Fruit fly (Drosophila melanogaster) whole organism, embryonic: ENCODE data around the gene IntS10.

Experiments used
- Adf1 ChIP-seq: fragments of 200-800 bp; sonication (Bioruptor generic); IDR thresholded peaks from 2 replicates; pipeline ENCODE4 v1.3.6; 2022; ENCODE audit warnings: missing biosample characterization, missing genetic modification characterization
- CG10979 ChIP-seq: fragments of 200-800 bp; sonication (Bioruptor generic); optimal IDR thresholded peaks from 2 replicates; lab custom pipeline; 2018; ENCODE audit warnings: missing biosample characterization, mild to moderate bottlenecking, missing genetic modification characterization, moderate library complexity
- CG11560 ChIP-seq: fragments of 200-800 bp; sonication (Bioruptor generic); IDR thresholded peaks from 3 replicates; pipeline ENCODE4 v1.3.6; 2022; ENCODE audit warnings: missing biosample characterization, missing genetic modification characterization
- CG12071 ChIP-seq: fragments of 200-800 bp; sonication (Bioruptor generic); optimal IDR thresholded peaks from 3 replicates; lab custom pipeline; 2018; ENCODE audit warnings: missing biosample characterization, mild to moderate bottlenecking, missing genetic modification characterization
- CG15011 ChIP-seq: fragments of 200-800 bp; sonication (Bioruptor generic); optimal IDR thresholded peaks from 3 replicates; lab custom pipeline; 2018; ENCODE audit warnings: missing biosample characterization, mild to moderate bottlenecking, missing genetic modification characterization
- CG15269 ChIP-seq: fragments of 200-800 bp; sonication (Bioruptor generic); optimal IDR thresholded peaks from 2 replicates; lab custom pipeline; 2018; ENCODE audit warnings: missing biosample characterization, mild to moderate bottlenecking, missing genetic modification characterization, moderate library complexity
- CG1647 ChIP-seq: fragments of 200-800 bp; sonication (Bioruptor generic); optimal IDR thresholded peaks from 3 replicates; lab custom pipeline; 2016; ENCODE audit warnings: missing biosample characterization, missing genetic modification characterization
- CG17361 ChIP-seq: fragments of 200-800 bp; sonication (Bioruptor generic); IDR thresholded peaks from 3 replicates; pipeline ENCODE4 v1.3.6; 2022; ENCODE audit warnings: missing biosample characterization, missing genetic modification characterization
- CG18599 ChIP-seq: fragments of 200-800 bp; sonication (Bioruptor generic); optimal IDR thresholded peaks from 3 replicates; lab custom pipeline; 2017; ENCODE audit warnings: missing biosample characterization, missing genetic modification characterization, mild to moderate bottlenecking, moderate library complexity, missing genetic modification reagents
- CG2120 ChIP-seq: fragments of 200-800 bp; sonication (Bioruptor generic); optimal IDR thresholded peaks from 3 replicates; lab custom pipeline; 2016; ENCODE audit warnings: missing biosample characterization, missing genetic modification characterization
- CG2129 ChIP-seq: fragments of 200-800 bp; sonication (Bioruptor generic); IDR thresholded peaks from 2 replicates; pipeline ENCODE4 v1.3.6; 2022; ENCODE audit warnings: missing biosample characterization, missing genetic modification characterization; ENCODE audit not compliant: partially characterized antibody
- CG31441 ChIP-seq: fragments of 200-800 bp; sonication (Bioruptor generic); IDR thresholded peaks from 2 replicates; pipeline ENCODE4 v1.3.6; 2022; ENCODE audit warnings: missing biosample characterization, missing genetic modification characterization
- CG33213 ChIP-seq: fragments of 200-800 bp; sonication (Bioruptor generic); optimal IDR thresholded peaks from 3 replicates; lab custom pipeline; 2016; ENCODE audit warnings: missing biosample characterization, missing genetic modification characterization
- CG3838 ChIP-seq: fragments of 200-800 bp; sonication (Bioruptor generic); optimal IDR thresholded peaks from 3 replicates; lab custom pipeline; 2016; ENCODE audit warnings: missing biosample characterization, missing genetic modification characterization
- CG4730 ChIP-seq: fragments of 200-800 bp; sonication (Bioruptor generic); IDR thresholded peaks from 2 replicates; pipeline ENCODE4 v1.3.6; 2022; ENCODE audit warnings: missing biosample characterization, missing genetic modification characterization
- CG8281 ChIP-seq: fragments of 200-800 bp; sonication (Bioruptor generic); optimal IDR thresholded peaks from 2 replicates; lab custom pipeline; 2018; ENCODE audit warnings: missing biosample characterization, mild to moderate bottlenecking, missing genetic modification characterization, moderate library complexity
- CG8359 ChIP-seq: fragments of 200-800 bp; sonication (Bioruptor generic); optimal IDR thresholded peaks from 2 replicates; lab custom pipeline; 2017; ENCODE audit warnings: missing biosample characterization, mild to moderate bottlenecking, missing genetic modification characterization, borderline replicate concordance
- CG8765 ChIP-seq: fragments of 200-800 bp; sonication (Bioruptor generic); IDR thresholded peaks from 2 replicates; pipeline ENCODE4 v1.3.6; 2022; ENCODE audit warnings: missing biosample characterization, missing genetic modification characterization
- CG9215 ChIP-seq: fragments of 200-800 bp; sonication (Bioruptor generic); IDR thresholded peaks from 2 replicates; pipeline ENCODE4 v1.3.6; 2022; ENCODE audit warnings: missing biosample characterization, missing genetic modification characterization
- CG9797 ChIP-seq: fragments of 200-800 bp; sonication (Bioruptor generic); optimal IDR thresholded peaks from 3 replicates; lab custom pipeline; 2018; ENCODE audit warnings: missing biosample characterization, mild to moderate bottlenecking, missing genetic modification characterization
- Doc2 ChIP-seq: fragments of 200-800 bp; sonication (Bioruptor generic); IDR thresholded peaks from 2 replicates; pipeline ENCODE4 v1.3.6; 2022; ENCODE audit warnings: missing biosample characterization, missing genetic modification characterization
- GATAe ChIP-seq: fragments of 200-800 bp; sonication (Bioruptor generic); conservative IDR thresholded peaks from 2 replicates; pipeline ENCODE4 v1.3.6; 2022; ENCODE audit warnings: missing biosample characterization, missing genetic modification characterization
- Hmr ChIP-seq: fragments of 200-800 bp; sonication (Bioruptor generic); optimal IDR thresholded peaks from 3 replicates; lab custom pipeline; 2017; ENCODE audit warnings: mild to moderate bottlenecking, missing biosample characterization, missing genetic modification reagents, missing genetic modification characterization
- Hmx ChIP-seq: fragments of 200-800 bp; sonication (Bioruptor generic); optimal IDR thresholded peaks from 2 replicates; lab custom pipeline; 2016; ENCODE audit warnings: missing biosample characterization, missing genetic modification characterization
- Jarid2 ChIP-seq: fragments of 200-800 bp; sonication (Bioruptor generic); optimal IDR thresholded peaks from 3 replicates; lab custom pipeline; 2017; ENCODE audit warnings: mild to moderate bottlenecking, missing biosample characterization, missing genetic modification reagents, missing genetic modification characterization
- MBD-R2 ChIP-seq: fragments of 200-800 bp; sonication (Bioruptor generic); IDR thresholded peaks from 2 replicates; pipeline ENCODE4 v1.3.6; 2022; ENCODE audit warnings: missing biosample characterization, missing genetic modification characterization
- Neu2 ChIP-seq: fragments of 200-800 bp; sonication (Bioruptor generic); optimal IDR thresholded peaks from 3 replicates; lab custom pipeline; 2016; ENCODE audit warnings: missing biosample characterization, missing genetic modification characterization, borderline replicate concordance
- NfI ChIP-seq: fragments of 200-800 bp; sonication (Bioruptor generic); optimal IDR thresholded peaks from 3 replicates; lab custom pipeline; 2018; ENCODE audit warnings: missing biosample characterization, mild to moderate bottlenecking, missing genetic modification characterization, moderate library complexity
- Ptx1 ChIP-seq: fragments of 200-800 bp; sonication (Bioruptor generic); IDR thresholded peaks from 2 replicates; pipeline ENCODE4 v1.3.6; 2022; ENCODE audit warnings: missing biosample characterization, missing genetic modification characterization
- Sox100B ChIP-seq: fragments of 200-800 bp; sonication (Bioruptor generic); optimal IDR thresholded peaks from 3 replicates; lab custom pipeline; 2018; ENCODE audit warnings: missing biosample characterization, mild to moderate bottlenecking, missing genetic modification characterization
- Sry-β ChIP-seq: fragments of 200-800 bp; sonication (Bioruptor generic); optimal IDR thresholded peaks from 2 replicates; lab custom pipeline; 2018; ENCODE audit warnings: missing biosample characterization, mild to moderate bottlenecking, missing genetic modification characterization, moderate library complexity
- Trl ChIP-seq, 3 experiments: fragments of >200 bp in 2 of 3; fragments of 200-800 bp in 1 of 3; sonication (Bioruptor generic) in 1 of 3; optimal IDR thresholded peaks; 2 replicates in 1 of 3; 3 replicates in 2 of 3; lab custom pipeline; 2016 to 2017; ENCODE audit warnings: missing biosample characterization in 1 of 3, missing genetic modification characterization in 1 of 3
- Usf ChIP-seq: fragments of 200-800 bp; sonication (Bioruptor generic); optimal IDR thresholded peaks from 2 replicates; lab custom pipeline; 2017; ENCODE audit warnings: missing genotype, missing biosample characterization, missing genetic modification characterization
- aop ChIP-seq: fragments of 200-800 bp; sonication (Bioruptor generic); IDR thresholded peaks from 2 replicates; pipeline ENCODE4 v1.3.6; 2022; ENCODE audit warnings: missing biosample characterization, missing genetic modification characterization
- ash1 ChIP-seq: fragments of 200-800 bp; sonication (Bioruptor generic); optimal IDR thresholded peaks from 2 replicates; lab custom pipeline; 2018; ENCODE audit warnings: missing biosample characterization, mild to moderate bottlenecking, missing genetic modification characterization
- btn ChIP-seq: fragments of 200-800 bp; sonication (Bioruptor generic); optimal IDR thresholded peaks from 2 replicates; lab custom pipeline; 2016; ENCODE audit warnings: missing biosample characterization, missing genetic modification characterization
- chm ChIP-seq: fragments of 200-800 bp; sonication (Bioruptor generic); IDR thresholded peaks from 2 replicates; pipeline ENCODE4 v1.3.6; 2022; ENCODE audit warnings: missing biosample characterization, missing genetic modification characterization
- eyg ChIP-seq: fragments of 200-800 bp; sonication (Bioruptor generic); optimal IDR thresholded peaks from 3 replicates; lab custom pipeline; 2016; ENCODE audit warnings: missing biosample characterization, missing genetic modification characterization
- ftz-f1 ChIP-seq: fragments of 200-800 bp; sonication (Bioruptor generic); optimal IDR thresholded peaks from 2 replicates; lab custom pipeline; 2016; ENCODE audit warnings: missing biosample characterization, missing genetic modification characterization
- fu2 ChIP-seq: fragments of 200-800 bp; sonication (Bioruptor generic); optimal IDR thresholded peaks from 2 replicates; lab custom pipeline; 2016; ENCODE audit warnings: missing biosample characterization, missing genetic modification characterization
- her ChIP-seq: fragments of 200-800 bp; sonication (Bioruptor generic); optimal IDR thresholded peaks from 2 replicates; lab custom pipeline; 2016; ENCODE audit warnings: missing biosample characterization, missing genetic modification characterization
- nerfin-1 ChIP-seq: fragments of 200-800 bp; sonication (Bioruptor generic); optimal IDR thresholded peaks from 3 replicates; lab custom pipeline; 2019; ENCODE audit warnings: missing biosample characterization, mild to moderate bottlenecking, missing genetic modification characterization, moderate library complexity
- oc ChIP-seq: fragments of 200-800 bp; sonication (Bioruptor generic); optimal IDR thresholded peaks from 2 replicates; lab custom pipeline; 2018; ENCODE audit warnings: missing biosample characterization, mild to moderate bottlenecking, missing genetic modification characterization, moderate library complexity
- sd ChIP-seq: fragments of 200-800 bp; sonication (Bioruptor generic); optimal IDR thresholded peaks from 3 replicates; lab custom pipeline; 2018; ENCODE audit warnings: missing biosample characterization, mild to moderate bottlenecking, missing genetic modification characterization, moderate library complexity
- shn ChIP-seq: fragments of 200-800 bp; sonication (Bioruptor generic); optimal IDR thresholded peaks from 3 replicates; lab custom pipeline; 2016; ENCODE audit warnings: missing biosample characterization, missing genetic modification characterization
- sisA ChIP-seq: fragments of 200-800 bp; sonication (Bioruptor generic); IDR thresholded peaks from 2 replicates; pipeline ENCODE4 v1.3.6; 2022; ENCODE audit warnings: missing biosample characterization, missing genetic modification characterization
- sna ChIP-seq: fragments of 200-800 bp; sonication (Bioruptor generic); IDR thresholded peaks from 2 replicates; pipeline ENCODE4 v1.3.6; 2022; ENCODE audit warnings: missing biosample characterization, missing genetic modification characterization; ENCODE audit not compliant: partially characterized antibody
- tin ChIP-seq: fragments of 200-800 bp; sonication (Bioruptor generic); optimal IDR thresholded peaks from 3 replicates; lab custom pipeline; 2016; ENCODE audit warnings: missing biosample characterization, missing genetic modification characterization
- tna ChIP-seq: fragments of 200-800 bp; sonication (Bioruptor generic); IDR thresholded peaks from 2 replicates; pipeline ENCODE4 v1.3.6; 2022; ENCODE audit warnings: missing biosample characterization, missing genetic modification characterization; ENCODE audit not compliant: partially characterized antibody
- vfl ChIP-seq: fragments of 200-800 bp; sonication (Bioruptor generic); optimal IDR thresholded peaks from 2 replicates; lab custom pipeline; 2016; ENCODE audit warnings: missing biosample characterization, missing genetic modification characterization

IntS10 gene

DNA sequence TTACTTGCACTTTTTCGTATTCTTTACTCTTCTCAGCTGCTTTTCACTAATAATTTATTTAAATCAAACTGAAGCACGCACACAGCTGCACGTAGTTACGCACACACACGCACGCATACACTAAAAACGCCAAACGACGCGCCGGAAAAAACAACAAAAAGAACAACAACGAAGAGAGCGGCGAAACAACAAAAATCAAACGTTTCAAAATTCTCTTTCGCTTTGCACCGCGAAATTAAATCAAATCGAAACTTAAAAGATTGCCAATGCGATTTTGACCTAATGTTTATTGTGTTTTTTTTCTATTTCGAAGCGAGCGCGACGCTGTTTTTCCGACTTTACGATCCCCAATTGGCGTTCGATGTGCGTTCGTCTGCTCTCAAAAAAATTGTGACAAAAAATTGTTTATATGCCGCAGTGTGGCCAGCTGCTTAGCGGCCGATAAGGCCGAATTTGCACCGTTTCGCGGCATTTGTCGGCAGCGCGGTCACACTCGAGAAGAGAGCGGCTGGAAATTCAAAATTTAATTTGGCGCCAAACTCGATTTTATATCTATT is 18.8 kb upstream of the IntS10 start (continued):
- no peak for TF ChIP-seq CG15011 (GFP tag; lab: Kevin White, UChicago)
- no peak for TF ChIP-seq sisA (GFP tag; lab: Robert Waterston, UW)
- no peak for TF ChIP-seq CG11560 (tag; lab: Robert Waterston, UW)
- no peak; the same call in 1 of the 2 replicates for TF ChIP-seq MBD-R2 (GFP tag; lab: Robert Waterston, UW)
- 0 out of 3 replicates have a peak, but pooled peaks have one; percentile 9 for TF ChIP-seq CG17361 (GFP tag; lab: Robert Waterston, UW)
- TF ChIP-seq her, result peak; percentile 16
- TF ChIP-seq CG1647 (GFP tag; lab: Kevin White, UChicago), result no peak
- TF ChIP-seq Usf (GFP tag; lab: Kevin White, UChicago), result no peak
- no peak for TF ChIP-seq Doc2 (GFP tag; lab: Robert Waterston, UW)
- TF ChIP-seq Sry-β, result peak; percentile 45
- no peak; the same call in 1 of the 2 replicates for TF ChIP-seq sna
- TF ChIP-seq CG18599 (GFP tag; lab: Kevin White, UChicago), result no peak
- no peak for TF ChIP-seq CG9215
- no peak for TF ChIP-seq CG8765 (GFP tag; lab: Robert Waterston, UW)
- TF ChIP-seq NfI (GFP tag; lab: Kevin White, UChicago), result peak; percentile 27
- no peak for TF ChIP-seq GATAe (GFP tag; lab: Robert Waterston, UW)
- no peak for TF ChIP-seq CG10979 (tag; lab: Kevin White, UChicago)
- TF ChIP-seq CG31441 (GFP tag; lab: Robert Waterston, UW), result peak; percentile 20; the same call in 1 of the 2 replicates
- TF ChIP-seq ash1 (GFP tag; lab: Kevin White, UChicago), result no peak
- peak; percentile 10; the same call in 1 of the 2 replicates for TF ChIP-seq tna (GFP tag; lab: Robert Waterston, UW)
- TF ChIP-seq sd, result no peak
- no peak for TF ChIP-seq CG8359
- TF ChIP-seq CG8281 (tag; lab: Kevin White, UChicago), result no peak
- TF ChIP-seq oc (tag; lab: Kevin White, UChicago), result peak; percentile 32
- peak; percentile 30 for TF ChIP-seq shn (GFP tag; lab: Kevin White, UChicago)
- no peak for TF ChIP-seq fu2 (GFP tag; lab: Kevin White, UChicago)
- peak; percentile 30 for TF ChIP-seq nerfin-1
- TF ChIP-seq CG3838 (GFP tag; lab: Kevin White, UChicago), result no peak
- no peak for TF ChIP-seq ftz-f1 (GFP tag; lab: Kevin White, UChicago)
- TF ChIP-seq CG15269, result no peak
- TF ChIP-seq CG12071 (GFP tag; lab: Kevin White, UChicago), result no peak
- no peak for TF ChIP-seq vfl (GFP tag; lab: Kevin White, UChicago)
- TF ChIP-seq CG33213, result peak; percentile 23
- no peak for TF ChIP-seq Hmx (GFP tag; lab: Kevin White, UChicago)
- TF ChIP-seq chm (GFP tag; lab: Robert Waterston, UW), result peak; percentile 68
- no peak for TF ChIP-seq eyg (GFP tag; lab: Kevin White, UChicago)
- peak; percentile 66 for TF ChIP-seq Hmr (GFP tag; lab: Kevin White, UChicago)
- TF ChIP-seq tin (GFP tag; lab: Kevin White, UChicago), result no peak
- TF ChIP-seq Trl (optimal IDR thresholded peaks at IDR 0.05; lab: Kevin White, UChicago), result peak in 1 of 2 experiments; percentile 28
- no peak for TF ChIP-seq Trl (GFP tag; optimal IDR thresholded peaks at IDR 0.05; lab: Kevin White, UChicago)
- no peak for TF ChIP-seq btn (GFP tag; lab: Kevin White, UChicago)
- no peak for TF ChIP-seq Sox100B (GFP tag; lab: Kevin White, UChicago)
- peak; percentile 9 for TF ChIP-seq CG2120 (GFP tag; lab: Kevin White, UChicago)
- TF ChIP-seq CG9797, result peak; percentile 88
- TF ChIP-seq CG4730 (GFP tag; lab: Robert Waterston, UW), result no peak
- TF ChIP-seq CG2129 (GFP tag; lab: Robert Waterston, UW), result no peak
- TF ChIP-seq Neu2, result no peak
- TF ChIP-seq Adf1 (GFP tag; lab: Robert Waterston, UW), result no peak; the same call in 1 of the 2 replicates
- no peak for TF ChIP-seq Ptx1
- TF ChIP-seq aop (GFP tag; lab: Robert Waterston, UW), result no peak; the same call in 1 of the 2 replicates
- TF ChIP-seq Jarid2 (GFP tag; lab: Kevin White, UChicago), result peak; percentile 85
